Worm (Caenorhabditis elegans): ENCODE measurements around the gene istr-1.

Gene istr-1

ce11 chrV:12725893-12726292 lies 28.2 kb downstream of the istr-1 start, which contains the start of gene R11D1.12:
TSS of gene R11D1.12 (minus strand) at chrV:12725993.
- TF ChIP-seq pax-1 (tag; optimal IDR thresholded peaks at IDR 0.05) = no peak
- no peak for TF ChIP-seq hlh-6 (tag; optimal IDR thresholded peaks at IDR 0.05)
- no peak for TF ChIP-seq T23F11.4 (GFP tag; optimal IDR thresholded peaks at IDR 0.05)
- TF ChIP-seq nhr-232 (tag; optimal IDR thresholded peaks at IDR 0.05) = no peak
- no peak for TF ChIP-seq rnt-1 (tag; optimal IDR thresholded peaks at IDR 0.05)
- TF ChIP-seq dmd-4 (tag; optimal IDR thresholded peaks at IDR 0.05; ENCODE audit: borderline replicate concordance) = no peak
- TF ChIP-seq ceh-31 (tag; optimal IDR thresholded peaks at IDR 0.05) = no peak
- no peak for TF ChIP-seq eyg-1 (tag; optimal IDR thresholded peaks at IDR 0.05)
- no peak for TF ChIP-seq ceh-6 (GFP tag; optimal IDR thresholded peaks at IDR 0.05)
- TF ChIP-seq hlh-30 (tag; optimal IDR thresholded peaks at IDR 0.05; ENCODE audit: insufficient read depth) = no peak
- no peak for TF ChIP-seq sox-2 (GFP tag; IDR thresholded peaks at IDR 0.05)
- TF ChIP-seq nfya-1 (tag; optimal IDR thresholded peaks at IDR 0.05) = no peak
- no peak for TF ChIP-seq unc-42 (tag; optimal IDR thresholded peaks at IDR 0.05)

ce11 chrV:12727104-12727637 lies 29.5 kb downstream of the istr-1 start, which contains the start of gene R11D1.13:
TSS of gene R11D1.13 (plus strand) at chrV:12727154.
- no peak for TF ChIP-seq ceh-48 (tag; optimal IDR thresholded peaks at IDR 0.05)
- no peak for TF ChIP-seq ceh-6 (GFP tag; optimal IDR thresholded peaks at IDR 0.05)
- TF ChIP-seq ceh-24 (tag; optimal IDR thresholded peaks at IDR 0.05) = no peak
- no peak for TF ChIP-seq ets-4 (tag; optimal IDR thresholded peaks at IDR 0.05)
- no peak for TF ChIP-seq nhr-232 (tag; optimal IDR thresholded peaks at IDR 0.05)
- no peak for TF ChIP-seq unc-42 (tag; optimal IDR thresholded peaks at IDR 0.05)
- no peak for TF ChIP-seq T23F11.4 (GFP tag; optimal IDR thresholded peaks at IDR 0.05)
- no peak for TF ChIP-seq unc-55 (GFP tag; optimal IDR thresholded peaks at IDR 0.05)
- TF ChIP-seq hlh-30 (tag; optimal IDR thresholded peaks at IDR 0.05; ENCODE audit: insufficient read depth) = no peak
- no peak for TF ChIP-seq fkh-10 (GFP tag; optimal IDR thresholded peaks at IDR 0.05)
- no peak for TF ChIP-seq pros-1 (tag; optimal IDR thresholded peaks at IDR 0.05)
- no peak for TF ChIP-seq hlh-8 (tag; optimal IDR thresholded peaks at IDR 0.05)
- no peak for TF ChIP-seq ref-2 (tag; optimal IDR thresholded peaks at IDR 0.05)
- TF ChIP-seq dve-1 (tag; optimal IDR thresholded peaks at IDR 0.05) = no peak
- no peak for TF ChIP-seq ahr-1 (tag; optimal IDR thresholded peaks at IDR 0.05)

ce11 chrV:12728062-12728665 lies 30.5 kb downstream of the istr-1 start, which contains the start of the genes rpl-28 and mrpl-49:
TSS of gene rpl-28 (minus strand) at chrV:12728112.
TSS of gene mrpl-49 (plus strand) at chrV:12728631.
- peak; percentile 17 for TF ChIP-seq ceh-18 (tag; optimal IDR thresholded peaks at IDR 0.05)
- peak; percentile 16 for TF ChIP-seq ceh-34 (tag; optimal IDR thresholded peaks at IDR 0.05)
- TF ChIP-seq ceh-14 (tag; optimal IDR thresholded peaks at IDR 0.05) = peak; percentile 3
- TF ChIP-seq C08G9.2 (tag; optimal IDR thresholded peaks at IDR 0.05) = no peak
- peak; percentile 76 for TF ChIP-seq nfya-1 (tag; optimal IDR thresholded peaks at IDR 0.05)
- peak; percentile 63 for TF ChIP-seq dve-1 (tag; optimal IDR thresholded peaks at IDR 0.05)
- no peak for TF ChIP-seq pqm-1 (tag; optimal IDR thresholded peaks at IDR 0.05)
- no peak for TF ChIP-seq npax-4 (tag; optimal IDR thresholded peaks at IDR 0.05)
- TF ChIP-seq elt-2 (tag; optimal IDR thresholded peaks at IDR 0.05) = peak; percentile 36
- peak; percentile 4 for TF ChIP-seq unc-86 (tag; optimal IDR thresholded peaks at IDR 0.05)
- no peak for TF ChIP-seq ceh-30 (tag; optimal IDR thresholded peaks at IDR 0.05)
- TF ChIP-seq ceh-6 (GFP tag; optimal IDR thresholded peaks at IDR 0.05) = no peak
- TF ChIP-seq tbx-2 (tag; optimal IDR thresholded peaks at IDR 0.05) = peak; percentile 16
- no peak for TF ChIP-seq T23F11.4 (GFP tag; optimal IDR thresholded peaks at IDR 0.05)
- TF ChIP-seq unc-55 (GFP tag; optimal IDR thresholded peaks at IDR 0.05) = no peak
- TF ChIP-seq pros-1 (tag; optimal IDR thresholded peaks at IDR 0.05) = no peak
- TF ChIP-seq C38D4.7 (GFP tag; optimal IDR thresholded peaks at IDR 0.05) = no peak
- peak; percentile 58 for TF ChIP-seq ceh-31 (tag; optimal IDR thresholded peaks at IDR 0.05)
- TF ChIP-seq hlh-6 (tag; optimal IDR thresholded peaks at IDR 0.05) = no peak
- no peak for TF ChIP-seq nhr-232 (tag; optimal IDR thresholded peaks at IDR 0.05)
- TF ChIP-seq sdc-2 (tag; optimal IDR thresholded peaks at IDR 0.05) = no peak
- peak; percentile 84 for TF ChIP-seq unc-42 (tag; optimal IDR thresholded peaks at IDR 0.05)
- peak; percentile 5 for TF ChIP-seq ttx-3 (tag; optimal IDR thresholded peaks at IDR 0.05)
- TF ChIP-seq ceh-19 (GFP tag; optimal IDR thresholded peaks at IDR 0.05) = no peak
- no peak for TF ChIP-seq ahr-1 (tag; optimal IDR thresholded peaks at IDR 0.05)
